Worm (Caenorhabditis elegans) whole organism, L4 larva: ENCODE results near the gene C53C11.5.

Source experiments
- F26F4.8 ChIP-seq: fragments of 200-800 bp; sonication (Bioruptor generic); conservative IDR thresholded peaks from 2 replicates; pipeline ENCODE4 v1.3.6; 2022; ENCODE audit warnings: missing genetic modification characterization, missing compliant biosample characterization
- T20F7.1 ChIP-seq: fragments of 200-800 bp; sonication (Bioruptor generic); optimal IDR thresholded peaks from 2 replicates; lab custom pipeline; 2018; ENCODE audit warnings: mild to moderate bottlenecking, missing genetic modification characterization, missing compliant biosample characterization
- Y105C5A.15 ChIP-seq: fragments of 200-800 bp; sonication (Bioruptor generic); IDR thresholded peaks from 2 replicates; pipeline ENCODE4 v1.3.6; 2022; ENCODE audit warnings: missing genetic modification characterization, missing compliant biosample characterization
- Y5F2A.4 ChIP-seq: fragments of 200-800 bp; sonication (Bioruptor generic); optimal IDR thresholded peaks from 2 replicates; lab custom pipeline; 2018; ENCODE audit warnings: mild to moderate bottlenecking, missing genetic modification characterization, missing compliant biosample characterization
- aha-1 ChIP-seq: fragments of 150-350 bp; peaks from one replicate; lab custom pipeline; 2014; ENCODE audit warnings: missing biosample characterization, missing genetic modification characterization
- aly-2 ChIP-seq: sonication (generic microtip); optimal IDR thresholded peaks from 2 replicates; lab custom pipeline; 2018; ENCODE audit warnings: missing biosample characterization, missing genetic modification characterization
- ama-1 ChIP-seq: fragments of 150-350 bp; optimal IDR thresholded peaks from 2 replicates; lab custom pipeline; 2014; ENCODE audit warnings: inconsistent platforms, mixed read lengths
- ceh-44 ChIP-seq: fragments of 200-800 bp; sonication (Bioruptor generic); IDR thresholded peaks from 2 replicates; pipeline ENCODE4 v1.3.6; 2022; ENCODE audit warnings: missing genetic modification reagents, missing genetic modification characterization, missing compliant biosample characterization
- cey-2 ChIP-seq: sonication (generic microtip); optimal IDR thresholded peaks from 3 replicates; lab custom pipeline; 2017; ENCODE audit warnings: missing genetic modification characterization, mild to moderate bottlenecking, missing compliant biosample characterization, antibody characterized with exemption, borderline replicate concordance; ENCODE audit not compliant: insufficient read depth
- daf-12 ChIP-seq: fragments of 150-350 bp; optimal IDR thresholded peaks from 2 replicates; lab custom pipeline; 2014; ENCODE audit warnings: missing biosample characterization, missing genetic modification reagents, missing genetic modification characterization
- daf-16 ChIP-seq, 3 experiments: sonication (generic microtip); optimal IDR thresholded peaks; 2 replicates each; lab custom pipeline; 2016 to 2017; ENCODE audit warnings: missing genetic modification characterization in 3 of 3, missing genetic modification reagents in 3 of 3, mild to moderate bottlenecking in 2 of 3, missing compliant biosample characterization in 2 of 3, missing biosample characterization in 1 of 3, moderate library complexity in 1 of 3
- daf-19 ChIP-seq: fragments of 200-800 bp; sonication (Bioruptor generic); conservative IDR thresholded peaks from 2 replicates; pipeline ENCODE4 v1.3.6; 2022; ENCODE audit warnings: missing genetic modification characterization, missing compliant biosample characterization
- dmd-6 ChIP-seq: fragments of 200-800 bp; sonication (Bioruptor generic); IDR thresholded peaks from 2 replicates; pipeline ENCODE4 v1.3.6; 2022; ENCODE audit warnings: missing genetic modification reagents, missing genetic modification characterization, missing compliant biosample characterization
- dpl-1 ChIP-seq: fragments of 150-350 bp; optimal IDR thresholded peaks from 2 replicates; lab custom pipeline; 2014; ENCODE audit warnings: missing biosample characterization, missing genetic modification reagents, missing genetic modification characterization
- hlh-11 ChIP-seq: fragments of 200-800 bp; sonication (Bioruptor generic); optimal IDR thresholded peaks from 2 replicates; lab custom pipeline; 2018; ENCODE audit warnings: mild to moderate bottlenecking, missing genetic modification characterization, missing compliant biosample characterization
- hmg-1.1 ChIP-seq: fragments of 200-800 bp; sonication (Bioruptor generic); IDR thresholded peaks from 2 replicates; pipeline ENCODE4 v1.3.6; 2022; ENCODE audit warnings: missing genetic modification reagents, missing genetic modification characterization, missing compliant biosample characterization
- lim-7 ChIP-seq: fragments of 200-800 bp; sonication (Bioruptor generic); IDR thresholded peaks from 2 replicates; pipeline ENCODE4 v1.3.6; 2022; ENCODE audit warnings: missing genetic modification characterization, missing compliant biosample characterization
- lin-1 ChIP-seq: fragments of 200-800 bp; sonication (Bioruptor generic); IDR thresholded peaks from 2 replicates; pipeline ENCODE4 v1.3.6; 2022; ENCODE audit warnings: missing genetic modification reagents, missing genetic modification characterization, missing compliant biosample characterization
- lin-38 ChIP-seq: fragments of 200-800 bp; sonication (Bioruptor generic); IDR thresholded peaks from 2 replicates; pipeline ENCODE4 v1.3.6; 2022; ENCODE audit warnings: missing genetic modification reagents, missing genetic modification characterization, missing compliant biosample characterization
- lsy-2 ChIP-seq, 2 experiments: fragments of 150-350 bp in 1 of 2; sonication (generic microtip) in 1 of 2; optimal IDR thresholded peaks; 2 replicates each; lab custom pipeline; 2014 to 2017; ENCODE audit warnings: missing biosample characterization in 2 of 2, missing genetic modification characterization in 2 of 2
- madf-5 ChIP-seq, 2 experiments: fragments of 200-800 bp; sonication (Bioruptor generic); IDR thresholded peaks; 2 replicates each; pipeline ENCODE4 v1.3.6; 2022; ENCODE audit warnings: missing compliant biosample characterization in 2 of 2, missing genetic modification characterization in 2 of 2
- mdl-1 ChIP-seq, 2 experiments: fragments of 150-350 bp in 1 of 2; sonication (generic microtip) in 1 of 2; optimal IDR thresholded peaks; 2 replicates each; lab custom pipeline; 2014 to 2017; ENCODE audit warnings: missing biosample characterization in 2 of 2, missing genetic modification characterization in 2 of 2
- mdt-29 ChIP-seq: fragments of 200-800 bp; sonication (Bioruptor generic); IDR thresholded peaks from 2 replicates; pipeline ENCODE4 v1.3.6; 2022; ENCODE audit warnings: missing genetic modification reagents, missing genetic modification characterization, missing compliant biosample characterization
- mep-1 ChIP-seq: fragments of 150-350 bp; sonication (generic microtip); optimal IDR thresholded peaks from 3 replicates; lab custom pipeline; 2014; ENCODE audit warnings: missing biosample characterization, missing genetic modification characterization
- nhr-28 ChIP-seq: fragments of 150-350 bp; optimal IDR thresholded peaks from 2 replicates; lab custom pipeline; 2014; ENCODE audit warnings: missing biosample characterization, missing genetic modification characterization
- nhr-42 ChIP-seq: fragments of 200-800 bp; sonication (Bioruptor generic); IDR thresholded peaks from 2 replicates; pipeline ENCODE4 v1.3.6; 2022; ENCODE audit warnings: missing genetic modification characterization, missing compliant biosample characterization
- pqm-1 ChIP-seq: sonication (generic microtip); optimal IDR thresholded peaks from 2 replicates; lab custom pipeline; 2017; ENCODE audit warnings: missing biosample characterization, missing genetic modification characterization
- rbr-2 ChIP-seq: sonication (generic microtip); optimal IDR thresholded peaks from 2 replicates; lab custom pipeline; 2016; ENCODE audit warnings: missing genotype, missing genetic modification characterization, missing compliant biosample characterization
- saeg-2 ChIP-seq: fragments of 200-800 bp; sonication (Bioruptor generic); IDR thresholded peaks from 2 replicates; pipeline ENCODE4 v1.3.6; 2022; ENCODE audit warnings: missing genetic modification reagents, missing genetic modification characterization, missing compliant biosample characterization
- unc-39 ChIP-seq: sonication (generic microtip); optimal IDR thresholded peaks from 2 replicates; lab custom pipeline; 2017; ENCODE audit warnings: missing biosample characterization, missing genetic modification characterization
- unc-62 ChIP-seq, 3 experiments: fragments of 150-350 bp in 1 of 3; sonication (generic microtip); optimal IDR thresholded peaks in 2 of 3; peaks in 1 of 3; 1 replicate in 1 of 3; 2 replicates in 2 of 3; lab custom pipeline; 2014 to 2017; ENCODE audit warnings: missing biosample characterization in 3 of 3, missing genetic modification characterization in 3 of 3, missing genetic modification reagents in 3 of 3, missing genotype in 1 of 3
- zip-11 ChIP-seq: fragments of 200-800 bp; sonication (Bioruptor generic); IDR thresholded peaks from 2 replicates; pipeline ENCODE4 v1.3.6; 2022; ENCODE audit warnings: missing genetic modification characterization, missing compliant biosample characterization
- ztf-11 ChIP-seq: fragments of 150-350 bp; optimal IDR thresholded peaks from 2 replicates; lab custom pipeline; 2014; ENCODE audit warnings: missing biosample characterization, missing genetic modification characterization

The C53C11.5 gene

DNA sequence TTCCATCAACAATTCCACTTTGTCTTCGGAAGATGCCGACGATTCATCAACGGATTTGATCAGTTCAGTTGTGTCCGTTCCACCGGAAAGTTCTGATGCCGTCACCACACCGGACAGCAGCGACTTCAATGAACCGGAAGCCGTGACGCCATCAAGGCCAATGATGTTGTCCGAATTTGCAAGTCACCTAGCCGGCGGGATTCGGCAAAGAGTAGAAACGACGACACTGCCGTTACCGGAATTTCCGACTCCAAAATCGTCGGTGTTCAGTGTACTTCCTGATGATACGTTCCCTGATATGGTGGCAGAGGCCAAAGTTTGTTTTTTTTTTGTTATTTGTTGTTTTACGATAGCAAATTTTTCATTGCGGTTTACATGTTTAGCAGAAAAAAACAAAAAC is 29.6 kb downstream of the C53C11.5 start:
- TF ChIP-seq daf-12 (tag; lab: Kevin White, UChicago) (no peak), aha-1 (tag; lab: Kevin White, UChicago) (peak; percentile 53), madf-5 (GFP tag; IDR thresholded peaks at IDR 0.05; lab: Robert Waterston, UW) (0 out of 4 replicates have a peak, but pooled peaks of 1 of the 2 experiments have one; percentile 54), daf-19 (GFP tag; lab: Robert Waterston, UW) (no peak), aly-2 (no peak)
- TF ChIP-seq, all 104 proteins: peak for 2

DNA sequence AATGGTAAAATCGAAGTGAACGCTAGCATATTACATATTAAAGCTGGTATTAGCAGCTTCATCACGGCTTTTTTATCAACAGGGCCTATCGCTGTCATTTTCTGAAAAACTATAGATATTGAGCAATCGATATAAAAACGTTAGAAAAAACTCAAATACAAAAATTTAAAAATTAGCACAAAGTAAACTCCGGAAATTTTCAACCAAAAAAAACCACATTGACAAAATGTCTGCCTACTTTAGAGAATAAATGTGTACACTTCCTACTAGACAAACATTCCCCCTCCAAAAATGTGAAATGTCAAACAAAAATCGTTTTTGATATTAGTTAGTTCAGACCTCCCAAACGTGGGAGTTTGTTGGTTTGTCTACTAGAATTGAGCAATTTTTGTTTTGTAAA is 34.7 kb downstream of the C53C11.5 start, which contains the start of gene mfsd-10:
Gene mfsd-10, minus strand, starts transcription at position 101 of the 400 bp plus-strand sequence.
- no peak for TF ChIP-seq unc-39 (tag; lab: Kevin White, UChicago)
- no peak for TF ChIP-seq lin-1 (GFP tag; lab: Robert Waterston, UW)
- no peak for TF ChIP-seq daf-19 (GFP tag; lab: Robert Waterston, UW)
- TF ChIP-seq unc-62 (GFP tag; optimal IDR thresholded peaks at IDR 0.05 in 1 of 2; lab: Kevin White, UChicago), result no peak
- no peak for TF ChIP-seq unc-62 (tag; optimal IDR thresholded peaks at IDR 0.05; lab: Kevin White, UChicago)
- TF ChIP-seq aly-2, result no peak
- no peak for TF ChIP-seq mdt-29
- no peak for TF ChIP-seq lim-7 (GFP tag; lab: Robert Waterston, UW)
- TF ChIP-seq dpl-1 (GFP tag; lab: Kevin White, UChicago), result no peak
- TF ChIP-seq saeg-2 (GFP tag; lab: Robert Waterston, UW), result no peak
- no peak for TF ChIP-seq nhr-42 (GFP tag; lab: Robert Waterston, UW)
- TF ChIP-seq lin-38 (GFP tag; lab: Robert Waterston, UW), result no peak

DNA sequence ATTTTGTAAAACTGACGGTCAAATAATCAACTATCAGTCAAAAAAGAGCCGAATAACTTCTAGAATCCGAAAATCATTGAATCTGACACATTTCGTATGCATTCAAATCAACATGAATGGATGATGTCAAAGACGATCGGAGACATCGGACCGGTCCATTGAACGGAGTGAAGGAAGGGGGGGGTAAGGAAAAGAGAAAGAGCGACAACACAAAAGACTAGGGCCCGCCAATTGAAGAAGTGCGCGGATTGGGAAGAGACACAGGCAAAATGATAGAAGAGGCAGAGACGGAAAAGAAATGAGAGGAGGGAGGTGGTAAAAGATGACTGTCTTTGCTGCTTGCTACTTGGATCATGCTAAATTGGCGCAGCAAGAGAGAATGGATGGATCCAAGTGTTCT is 35.7 kb downstream of the C53C11.5 start:
- no peak for TF ChIP-seq zip-11 (GFP tag; lab: Robert Waterston, UW)
- TF ChIP-seq hmg-1.1 (GFP tag; lab: Robert Waterston, UW), result 0 out of 2 replicates have a peak, but pooled peaks have one; percentile 17
- no peak for TF ChIP-seq cey-2 (tag; lab: Kevin White, UChicago)
- TF ChIP-seq hlh-11 (tag; lab: Kevin White, UChicago), result peak; percentile 23
- no peak for TF ChIP-seq daf-16 (GFP tag; optimal IDR thresholded peaks at IDR 0.05; lab: Kevin White, UChicago)
- no peak for TF ChIP-seq daf-16 (tag; optimal IDR thresholded peaks at IDR 0.05; lab: Kevin White, UChicago)
- peak in 1 of 2 experiments; percentile 13 for TF ChIP-seq mdl-1 (tag; optimal IDR thresholded peaks at IDR 0.05; lab: Kevin White, UChicago)
- TF ChIP-seq unc-62 (GFP tag; optimal IDR thresholded peaks at IDR 0.05 in 1 of 2; lab: Kevin White, UChicago), result peak in 1 of 2 experiments; percentile 84
- no peak for TF ChIP-seq unc-62 (tag; optimal IDR thresholded peaks at IDR 0.05; lab: Kevin White, UChicago)
- no peak for TF ChIP-seq ceh-44 (GFP tag; lab: Robert Waterston, UW)
- TF ChIP-seq mep-1 (tag; lab: Kevin White, UChicago), result peak; percentile 28
- TF ChIP-seq Y105C5A.15 (GFP tag; lab: Robert Waterston, UW), result no peak

ce11 chrX:17373955-17374354 is 40.1 kb downstream of the C53C11.5 start:
- TF ChIP-seq nhr-28 (tag; lab: Kevin White, UChicago), result peak; percentile 25
- no peak for TF ChIP-seq F26F4.8 (GFP tag; lab: Robert Waterston, UW)
- peak in 1 of 2 experiments; percentile 98 for TF ChIP-seq unc-62 (GFP tag; optimal IDR thresholded peaks at IDR 0.05 in 1 of 2; lab: Kevin White, UChicago)
- no peak for TF ChIP-seq unc-62 (tag; optimal IDR thresholded peaks at IDR 0.05; lab: Kevin White, UChicago)

ce11 chrX:17374534-17374933 is 40.7 kb downstream of the C53C11.5 start, which contains the start of gene F10D7.3:
TSS of gene F10D7.3 (minus strand) at chrX:17374634.
- TF ChIP-seq dpl-1 (GFP tag; lab: Kevin White, UChicago) (no peak), ztf-11 (no peak), T20F7.1 (GFP tag; lab: Kevin White, UChicago) (no peak), ama-1 (lab: Kevin White, UChicago) (no peak), madf-5 (GFP tag; IDR thresholded peaks at IDR 0.05; lab: Robert Waterston, UW) (no peak), F26F4.8 (GFP tag; lab: Robert Waterston, UW) (no peak), aly-2 (no peak), Y5F2A.4 (GFP tag; lab: Kevin White, UChicago) (no peak), pqm-1 (no peak), dmd-6 (GFP tag; lab: Robert Waterston, UW) (no peak), lsy-2 (tag; optimal IDR thresholded peaks at IDR 0.05; lab: Kevin White, UChicago) (no peak), rbr-2 (no peak)
